Worm (Caenorhabditis elegans) whole organism, L2 larva: ENCODE results near the gene anoh-1.

ENCODE experiments used
- C34F6.9 ChIP-seq: fragments of 150-350 bp; optimal IDR thresholded peaks from 2 replicates; lab custom pipeline; 2014; ENCODE audit warnings: missing biosample characterization, missing genetic modification characterization
- R02D3.7 ChIP-seq: fragments of 150-350 bp; optimal IDR thresholded peaks from 2 replicates; lab custom pipeline; 2014; ENCODE audit warnings: missing biosample characterization, missing genetic modification characterization
- Y55F3AM.14 ChIP-seq: fragments of 200-800 bp; sonication (Bioruptor generic); optimal IDR thresholded peaks from 2 replicates; lab custom pipeline; 2018; ENCODE audit warnings: mild to moderate bottlenecking, missing genetic modification characterization, missing compliant biosample characterization
- alr-1 ChIP-seq: fragments of 150-350 bp; optimal IDR thresholded peaks from 2 replicates; lab custom pipeline; 2014; ENCODE audit warnings: missing biosample characterization, missing genetic modification characterization
- aly-2 ChIP-seq: fragments of 150-350 bp; optimal IDR thresholded peaks from 2 replicates; lab custom pipeline; 2014; ENCODE audit warnings: missing biosample characterization, missing genetic modification characterization
- ama-1 ChIP-seq: fragments of 150-350 bp; optimal IDR thresholded peaks from 2 replicates; lab custom pipeline; 2018; ENCODE audit warnings: inconsistent platforms
- blmp-1 ChIP-seq: sonication (generic microtip); optimal IDR thresholded peaks from 2 replicates; lab custom pipeline; 2017; ENCODE audit warnings: missing genetic modification characterization, mild to moderate bottlenecking, missing compliant biosample characterization, antibody characterized with exemption, moderate library complexity; ENCODE audit not compliant: insufficient read depth
- ceh-16 ChIP-seq: fragments of 150-350 bp; optimal IDR thresholded peaks from 2 replicates; lab custom pipeline; 2014; ENCODE audit warnings: missing biosample characterization, missing genetic modification characterization
- crh-2 ChIP-seq: sonication (generic microtip); optimal IDR thresholded peaks from 2 replicates; lab custom pipeline; 2017; ENCODE audit warnings: missing biosample characterization, missing genetic modification characterization
- egl-27 ChIP-seq: sonication (generic microtip); optimal IDR thresholded peaks from 3 replicates; lab custom pipeline; 2017; ENCODE audit warnings: missing biosample characterization, missing genetic modification reagents, missing genetic modification characterization
- elt-1 ChIP-seq: fragments of 150-350 bp; optimal IDR thresholded peaks from 2 replicates; lab custom pipeline; 2014; ENCODE audit warnings: missing biosample characterization, missing genetic modification characterization
- elt-3 ChIP-seq: sonication (generic microtip); optimal IDR thresholded peaks from 2 replicates; lab custom pipeline; 2017; ENCODE audit warnings: missing biosample characterization, missing genetic modification characterization
- fos-1 ChIP-seq: fragments of 150-350 bp; optimal IDR thresholded peaks from 2 replicates; lab custom pipeline; 2014; ENCODE audit warnings: missing biosample characterization, missing genetic modification characterization
- gmeb-1 ChIP-seq: fragments of 150-350 bp; optimal IDR thresholded peaks from 2 replicates; lab custom pipeline; 2014; ENCODE audit warnings: missing biosample characterization, missing genetic modification characterization
- lin-11 ChIP-seq: fragments of 150-350 bp; sonication (generic microtip); optimal IDR thresholded peaks from 2 replicates; lab custom pipeline; 2014; ENCODE audit warnings: missing biosample characterization, missing genetic modification characterization, inconsistent platforms, mixed read lengths
- lin-13 ChIP-seq: fragments of 150-350 bp; optimal IDR thresholded peaks from 2 replicates; lab custom pipeline; 2014; ENCODE audit warnings: missing biosample characterization, missing genetic modification reagents, missing genetic modification characterization
- lin-39 ChIP-seq: fragments of 150-350 bp; optimal IDR thresholded peaks from 2 replicates; lab custom pipeline; 2014; ENCODE audit warnings: missing biosample characterization, missing genetic modification reagents, missing genetic modification characterization
- lsy-2 ChIP-seq, 2 experiments: fragments of 150-350 bp in 1 of 2; sonication (generic microtip) in 1 of 2; optimal IDR thresholded peaks; 2 replicates each; lab custom pipeline; 2014 to 2017; ENCODE audit warnings: missing biosample characterization in 2 of 2, missing genetic modification characterization in 2 of 2
- mab-5 ChIP-seq: fragments of 150-350 bp; optimal IDR thresholded peaks from 2 replicates; lab custom pipeline; 2014; ENCODE audit warnings: missing biosample characterization, missing genetic modification characterization
- mbf-1 ChIP-seq: sonication (generic microtip); optimal IDR thresholded peaks from 2 replicates; lab custom pipeline; 2017; ENCODE audit warnings: missing biosample characterization, missing genetic modification characterization
- mdl-1 ChIP-seq, 2 experiments: fragments of 150-350 bp in 1 of 2; sonication (generic microtip) in 1 of 2; optimal IDR thresholded peaks; 2 replicates each; lab custom pipeline; 2017; ENCODE audit warnings: missing biosample characterization in 2 of 2, missing genetic modification characterization in 2 of 2
- nhr-10 ChIP-seq: sonication (generic microtip); optimal IDR thresholded peaks from 2 replicates; lab custom pipeline; 2017; ENCODE audit warnings: missing biosample characterization, missing genetic modification characterization
- nhr-11 ChIP-seq: fragments of 150-350 bp; optimal IDR thresholded peaks from 2 replicates; lab custom pipeline; 2014; ENCODE audit warnings: missing biosample characterization, missing genetic modification characterization
- nhr-21 ChIP-seq: fragments of 150-350 bp; optimal IDR thresholded peaks from 2 replicates; lab custom pipeline; 2014; ENCODE audit warnings: missing biosample characterization, missing genetic modification characterization
- nhr-237 ChIP-seq: fragments of 150-350 bp; optimal IDR thresholded peaks from 2 replicates; lab custom pipeline; 2014; ENCODE audit warnings: missing biosample characterization, missing genetic modification characterization
- nhr-25 ChIP-seq: fragments of 150-350 bp; sonication (generic microtip); optimal IDR thresholded peaks from 3 replicates; lab custom pipeline; 2014; ENCODE audit warnings: missing biosample characterization, missing genetic modification characterization
- peb-1 ChIP-seq: fragments of 150-350 bp; optimal IDR thresholded peaks from 2 replicates; lab custom pipeline; 2014; ENCODE audit warnings: missing biosample characterization, missing genetic modification characterization
- sem-4 ChIP-seq: fragments of 150-350 bp; optimal IDR thresholded peaks from 2 replicates; lab custom pipeline; 2014; ENCODE audit warnings: missing biosample characterization, missing genetic modification reagents, missing genetic modification characterization
- sma-3 ChIP-seq: sonication (generic microtip); optimal IDR thresholded peaks from 2 replicates; lab custom pipeline; 2016; ENCODE audit warnings: missing genetic modification reagents, missing genetic modification characterization, missing compliant biosample characterization
- sma-9 ChIP-seq, 2 experiments: fragments of 150-350 bp in 1 of 2; sonication (generic microtip) in 1 of 2; optimal IDR thresholded peaks; 2 replicates each; lab custom pipeline; 2014 to 2016; ENCODE audit warnings: missing genetic modification characterization in 2 of 2, mild to moderate bottlenecking in 1 of 2, missing biosample characterization in 1 of 2, missing compliant biosample characterization in 1 of 2, missing genetic modification reagents in 1 of 2, moderate library complexity in 1 of 2
- snpc-4 ChIP-seq: fragments of 150-350 bp; optimal IDR thresholded peaks from 2 replicates; lab custom pipeline; 2014; ENCODE audit warnings: missing biosample characterization, missing genetic modification characterization
- unc-39 ChIP-seq: fragments of 150-350 bp; optimal IDR thresholded peaks from 2 replicates; lab custom pipeline; 2014; ENCODE audit warnings: missing biosample characterization, missing genetic modification characterization
- unc-55 ChIP-seq: fragments of 150-350 bp; sonication (generic microtip); optimal IDR thresholded peaks from 3 replicates; lab custom pipeline; 2014; ENCODE audit warnings: missing biosample characterization, missing genetic modification reagents, missing genetic modification characterization
- zag-1 ChIP-seq: fragments of 150-350 bp; optimal IDR thresholded peaks from 2 replicates; lab custom pipeline; 2014; ENCODE audit warnings: missing biosample characterization, missing genetic modification characterization
- ztf-1 ChIP-seq: fragments of 200-800 bp; sonication (Bioruptor generic); conservative IDR thresholded peaks from 2 replicates; pipeline ENCODE4 v1.3.6; 2022; ENCODE audit warnings: missing genetic modification characterization, missing compliant biosample characterization
- ztf-11 ChIP-seq: sonication (generic microtip); optimal IDR thresholded peaks from 2 replicates; lab custom pipeline; 2017; ENCODE audit warnings: missing biosample characterization, missing genetic modification characterization
- ztf-4 ChIP-seq: fragments of 150-350 bp; optimal IDR thresholded peaks from 2 replicates; lab custom pipeline; 2014; ENCODE audit warnings: missing biosample characterization, missing genetic modification characterization

The anoh-1 gene

ce11 chrIII:13246265-13246664 is at the start of gene anoh-1:
anoh-1 (plus strand) TSS chrIII:13246565.
- TF ChIP-seq sem-4 (tag; lab: Kevin White, UChicago) (no peak), nhr-21 (no peak), mbf-1 (tag; lab: Kevin White, UChicago) (no peak), sma-3 (GFP tag; lab: Kevin White, UChicago) (no peak), lin-11 (tag; lab: Kevin White, UChicago) (no peak), sma-9 (GFP tag; optimal IDR thresholded peaks at IDR 0.05; lab: Kevin White, UChicago) (no peak), sma-9 (tag; optimal IDR thresholded peaks at IDR 0.05; lab: Kevin White, UChicago) (no peak), ztf-4 (tag; lab: Kevin White, UChicago) (no peak), peb-1 (tag; lab: Kevin White, UChicago) (no peak), alr-1 (no peak), Y55F3AM.14 (no peak)
- TF ChIP-seq, all 48 proteins: peak for 0

DNA sequence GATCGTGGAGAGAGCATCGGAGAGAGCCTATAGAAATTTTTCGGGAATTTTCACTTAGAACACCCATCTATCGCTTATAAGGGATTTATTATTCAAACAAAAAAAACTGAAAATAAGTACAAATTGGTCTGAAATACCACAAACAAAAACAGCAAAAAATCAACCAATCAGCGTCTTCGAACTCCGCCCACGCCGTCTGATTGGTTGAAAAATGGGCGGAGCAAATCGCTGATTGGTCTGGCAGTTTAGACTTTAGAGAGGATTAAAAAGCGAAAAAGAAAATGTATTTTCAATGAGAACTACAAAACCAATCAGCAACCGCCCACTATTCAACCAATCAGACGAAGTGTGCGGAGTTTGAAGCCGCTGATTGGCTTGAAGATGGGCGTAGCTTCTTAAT is 45.3 kb upstream of the anoh-1 start:
- no peak for TF ChIP-seq snpc-4 (tag; lab: Kevin White, UChicago)
- no peak for TF ChIP-seq crh-2 (tag; lab: Kevin White, UChicago)
- TF ChIP-seq ceh-16 = no peak
- no peak for TF ChIP-seq zag-1
- no peak for TF ChIP-seq unc-39 (tag; lab: Kevin White, UChicago)
- TF ChIP-seq mdl-1 (tag; optimal IDR thresholded peaks at IDR 0.05; lab: Kevin White, UChicago) = no peak
- no peak for TF ChIP-seq lin-13 (GFP tag; lab: Kevin White, UChicago)
- TF ChIP-seq sma-3 (GFP tag; lab: Kevin White, UChicago) = no peak
- no peak for TF ChIP-seq alr-1
- TF ChIP-seq nhr-11 = no peak
- TF ChIP-seq nhr-10 (tag; lab: Kevin White, UChicago) = no peak
- TF ChIP-seq blmp-1 (tag; lab: Kevin White, UChicago) = no peak
- TF ChIP-seq elt-3 (tag; lab: Kevin White, UChicago) = no peak
- TF ChIP-seq lin-39 (tag; lab: Kevin White, UChicago) = no peak

DNA sequence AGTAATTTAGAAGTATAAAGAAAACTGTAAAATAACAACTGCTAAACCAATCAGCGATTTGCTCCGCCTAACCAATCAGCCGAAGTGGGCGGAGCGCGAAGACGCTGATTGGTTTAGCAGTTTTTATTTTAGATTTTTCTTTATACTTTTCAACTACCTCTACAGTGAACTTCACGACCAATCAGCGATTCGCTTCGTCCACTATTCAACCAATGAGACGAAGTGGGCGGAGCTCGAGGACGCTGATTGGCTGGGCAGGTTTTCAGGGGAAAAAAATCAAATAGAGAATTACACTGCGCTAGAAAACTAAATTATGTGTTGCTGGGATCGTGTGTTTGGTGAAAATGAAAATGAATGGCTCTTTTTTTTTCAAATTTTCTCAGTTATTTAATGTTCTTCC is 44.5 kb upstream of the anoh-1 start:
- TF ChIP-seq fos-1 (tag; lab: Kevin White, UChicago) (no peak), mdl-1 (tag; optimal IDR thresholded peaks at IDR 0.05; lab: Kevin White, UChicago) (no peak), R02D3.7 (no peak), ztf-11 (no peak), nhr-10 (tag; lab: Kevin White, UChicago) (no peak), lin-39 (tag; lab: Kevin White, UChicago) (no peak), aly-2 (tag; lab: Kevin White, UChicago) (no peak), egl-27 (tag; lab: Kevin White, UChicago) (no peak), Y55F3AM.14 (no peak), sma-9 (GFP tag; optimal IDR thresholded peaks at IDR 0.05; lab: Kevin White, UChicago) (no peak), sma-9 (tag; optimal IDR thresholded peaks at IDR 0.05; lab: Kevin White, UChicago) (no peak), mab-5 (tag; lab: Kevin White, UChicago) (no peak), elt-1 (tag; lab: Kevin White, UChicago) (no peak)

- TF ChIP-seq ama-1 (lab: Kevin White, UChicago) (no peak), mbf-1 (tag; lab: Kevin White, UChicago) (no peak), zag-1 (no peak), C34F6.9 (tag; lab: Kevin White, UChicago) (no peak), lin-13 (GFP tag; lab: Kevin White, UChicago) (no peak), lsy-2 (tag; optimal IDR thresholded peaks at IDR 0.05; lab: Kevin White, UChicago) (no peak), mab-5 (tag; lab: Kevin White, UChicago) (no peak), ztf-1 (GFP tag; lab: Robert Waterston, UW) (no peak), nhr-237 (tag; lab: Kevin White, UChicago) (no peak), gmeb-1 (tag; lab: Kevin White, UChicago) (no peak), ceh-16 (no peak), egl-27 (tag; lab: Kevin White, UChicago) (no peak), nhr-25 (tag; lab: Kevin White, UChicago) (no peak), snpc-4 (tag; lab: Kevin White, UChicago) (no peak), nhr-21 (no peak), lin-39 (tag; lab: Kevin White, UChicago) (no peak), sma-3 (GFP tag; lab: Kevin White, UChicago) (no peak), unc-55 (GFP tag; lab: Kevin White, UChicago) (no peak)
Measured at ce11 chrIII:13204682-13205081, 41.7 kb upstream of the anoh-1 start, which contains the start of gene Y39E4B.11. Y39E4B.11 (plus strand) TSS chrIII:13204982.
